Worm (Caenorhabditis elegans): ENCODE results near the gene cank-26.

ce11 chrII:3980373-3980772 lies 5.5 kb upstream of the cank-26 start:
- TF ChIP-seq egl-27 (tag; optimal IDR thresholded peaks at IDR 0.05) (no peak), ces-1 (GFP tag; optimal IDR thresholded peaks at IDR 0.05) (no peak), lin-39 (tag; optimal IDR thresholded peaks at IDR 0.05) (no peak), tbx-2 (tag; optimal IDR thresholded peaks at IDR 0.05) (no peak), mep-1 (tag; optimal IDR thresholded peaks at IDR 0.05) (no peak), ztf-11 (tag; optimal IDR thresholded peaks at IDR 0.05) (no peak), zip-4 (GFP tag; optimal IDR thresholded peaks at IDR 0.05) (no peak), nhr-84 (tag; optimal IDR thresholded peaks at IDR 0.05) (no peak), efl-1 (optimal IDR thresholded peaks at IDR 0.05) (no peak), efl-1 (GFP tag; optimal IDR thresholded peaks at IDR 0.05 in 1 of 2) (peak in 1 of 2 experiments; percentile 20), tlp-1 (tag; optimal IDR thresholded peaks at IDR 0.05) (no peak)
